Fruit fly (Drosophila melanogaster) whole organism, prepupa: ENCODE measurements around the gene Grp170.

Experiments used
- Blimp-1 ChIP-seq: fragments of 200-800 bp; sonication (Bioruptor generic); optimal IDR thresholded peaks from 3 replicates; lab custom pipeline; 2017; ENCODE audit warnings: missing biosample characterization, missing genetic modification characterization, mild to moderate bottlenecking, moderate library complexity, missing genetic modification reagents
- CG10631 ChIP-seq: fragments of 200-800 bp; sonication (Bioruptor generic); optimal IDR thresholded peaks from 2 replicates; lab custom pipeline; 2016; ENCODE audit warnings: missing biosample characterization, missing genetic modification characterization
- CG11902 ChIP-seq: fragments of 200-800 bp; sonication (Bioruptor generic); optimal IDR thresholded peaks from 3 replicates; lab custom pipeline; 2016; ENCODE audit warnings: missing biosample characterization, missing genetic modification characterization
- CG1621 ChIP-seq: fragments of 200-800 bp; sonication (Bioruptor generic); optimal IDR thresholded peaks from 3 replicates; lab custom pipeline; 2018; ENCODE audit warnings: missing biosample characterization, mild to moderate bottlenecking, missing genetic modification characterization
- CG31627 ChIP-seq: fragments of 200-800 bp; sonication (Bioruptor generic); optimal IDR thresholded peaks from 3 replicates; lab custom pipeline; 2016; ENCODE audit warnings: missing biosample characterization, missing genetic modification characterization
- CG32006 ChIP-seq: fragments of 200-800 bp; sonication (Bioruptor generic); optimal IDR thresholded peaks from 3 replicates; lab custom pipeline; 2017; ENCODE audit warnings: missing biosample characterization, mild to moderate bottlenecking, missing genetic modification characterization
- CG4318 ChIP-seq: fragments of 200-800 bp; sonication (Bioruptor generic); optimal IDR thresholded peaks from 3 replicates; lab custom pipeline; 2017; ENCODE audit warnings: missing biosample characterization, mild to moderate bottlenecking, missing genetic modification characterization
- CG6163 ChIP-seq: fragments of 200-800 bp; sonication (Bioruptor generic); IDR thresholded peaks from 3 replicates; pipeline ENCODE4 v1.3.6; 2022; ENCODE audit warnings: missing biosample characterization, missing genetic modification characterization
- CG6276 ChIP-seq: fragments of 200-800 bp; sonication (Bioruptor generic); optimal IDR thresholded peaks from 2 replicates; lab custom pipeline; 2017; ENCODE audit warnings: missing biosample characterization, mild to moderate bottlenecking, missing genetic modification characterization
- CG6808 ChIP-seq: fragments of 200-800 bp; sonication (Bioruptor generic); optimal IDR thresholded peaks from 3 replicates; lab custom pipeline; 2017; ENCODE audit warnings: missing biosample characterization, missing genetic modification characterization, mild to moderate bottlenecking, moderate library complexity, missing genetic modification reagents
- CG6854 ChIP-seq: fragments of 200-800 bp; sonication (Bioruptor generic); optimal IDR thresholded peaks from 2 replicates; lab custom pipeline; 2017; ENCODE audit warnings: missing biosample characterization, mild to moderate bottlenecking, missing genetic modification characterization
- CG8319 ChIP-seq: fragments of 200-800 bp; sonication (Bioruptor generic); optimal IDR thresholded peaks from 3 replicates; lab custom pipeline; 2016; ENCODE audit warnings: missing biosample characterization, missing genetic modification characterization
- CG8632 ChIP-seq: fragments of 200-800 bp; sonication (Bioruptor generic); optimal IDR thresholded peaks from 3 replicates; lab custom pipeline; 2016; ENCODE audit warnings: missing biosample characterization, missing genetic modification characterization
- CG9139 ChIP-seq: fragments of 200-800 bp; sonication (Bioruptor generic); optimal IDR thresholded peaks from 3 replicates; lab custom pipeline; 2017; ENCODE audit warnings: missing biosample characterization, mild to moderate bottlenecking, missing genetic modification characterization
- Eip75B ChIP-seq: fragments of 200-800 bp; sonication (Bioruptor generic); optimal IDR thresholded peaks from 3 replicates; lab custom pipeline; 2016; ENCODE audit warnings: missing biosample characterization, missing genetic modification characterization
- Eip78C ChIP-seq: fragments of 200-800 bp; sonication (Bioruptor generic); peaks from one replicate; lab custom pipeline; 2016; ENCODE audit warnings: missing biosample characterization, missing genetic modification characterization
- Eip93F ChIP-seq: fragments of 200-800 bp; sonication (Bioruptor generic); optimal IDR thresholded peaks from 2 replicates; lab custom pipeline; 2016; ENCODE audit warnings: missing biosample characterization, mild to moderate bottlenecking, missing genetic modification characterization
- Ets21C ChIP-seq: fragments of 200-800 bp; sonication (Bioruptor generic); optimal IDR thresholded peaks from 3 replicates; lab custom pipeline; 2016; ENCODE audit warnings: missing biosample characterization, missing genetic modification characterization
- Ets96B ChIP-seq: fragments of 200-800 bp; optimal IDR thresholded peaks from 2 replicates; lab custom pipeline; 2019; ENCODE audit warnings: missing biosample characterization, mild to moderate bottlenecking, missing genetic modification characterization, moderate library complexity
- Hr38 ChIP-seq: sonication (Bioruptor generic); optimal IDR thresholded peaks from 2 replicates; lab custom pipeline; 2016; ENCODE audit warnings: missing biosample characterization, missing genetic modification characterization
- Hr4 ChIP-seq: fragments of 200-800 bp; sonication (Bioruptor generic); optimal IDR thresholded peaks from 3 replicates; lab custom pipeline; 2016; ENCODE audit warnings: missing biosample characterization, missing genetic modification characterization
- Sox102F ChIP-seq: fragments of 200-800 bp; sonication (Bioruptor generic); optimal IDR thresholded peaks from 2 replicates; lab custom pipeline; 2016; ENCODE audit warnings: missing biosample characterization, mild to moderate bottlenecking, missing genetic modification characterization
- Sox14 ChIP-seq: fragments of 200-800 bp; sonication (Bioruptor generic); optimal IDR thresholded peaks from 3 replicates; lab custom pipeline; 2016; ENCODE audit warnings: missing biosample characterization, missing genetic modification characterization
- Sox15 ChIP-seq: fragments of 200-800 bp; sonication (Bioruptor generic); optimal IDR thresholded peaks from 3 replicates; lab custom pipeline; 2016; ENCODE audit warnings: missing biosample characterization, missing genetic modification characterization
- achi ChIP-seq: fragments of 200-800 bp; sonication (Bioruptor generic); optimal IDR thresholded peaks from 3 replicates; lab custom pipeline; 2016; ENCODE audit warnings: missing biosample characterization, missing genetic modification characterization
- cyc ChIP-seq: fragments of 200-800 bp; sonication (Bioruptor generic); optimal IDR thresholded peaks from 3 replicates; lab custom pipeline; 2016; ENCODE audit warnings: missing biosample characterization, missing genetic modification characterization
- dsx ChIP-seq: fragments of 200-800 bp; optimal IDR thresholded peaks from 3 replicates; lab custom pipeline; 2019; ENCODE audit warnings: missing biosample characterization, mild to moderate bottlenecking, missing genetic modification characterization, moderate library complexity; ENCODE audit not compliant: poor library complexity, severe bottlenecking
- fd59A ChIP-seq: fragments of 200-800 bp; sonication (Bioruptor generic); optimal IDR thresholded peaks from 2 replicates; lab custom pipeline; 2017; ENCODE audit warnings: missing biosample characterization, mild to moderate bottlenecking, missing genetic modification characterization, missing genetic modification reagents
- fd85E ChIP-seq: fragments of 200-800 bp; sonication (Bioruptor generic); optimal IDR thresholded peaks from 3 replicates; lab custom pipeline; 2016; ENCODE audit warnings: missing biosample characterization, missing genetic modification characterization
- fkh ChIP-seq: fragments of 200-800 bp; sonication (Bioruptor generic); optimal IDR thresholded peaks from 3 replicates; lab custom pipeline; 2017; ENCODE audit warnings: missing biosample characterization, mild to moderate bottlenecking, missing genetic modification characterization, moderate library complexity
- net ChIP-seq: fragments of 200-800 bp; sonication (Bioruptor generic); optimal IDR thresholded peaks from 3 replicates; lab custom pipeline; 2016; ENCODE audit warnings: missing biosample characterization, missing genetic modification characterization
- pdm3 ChIP-seq: fragments of 200-800 bp; sonication (Bioruptor generic); optimal IDR thresholded peaks from 3 replicates; lab custom pipeline; 2016; ENCODE audit warnings: missing biosample characterization, missing genetic modification characterization
- salr ChIP-seq, 2 experiments: fragments of 200-800 bp; sonication (Bioruptor generic); optimal IDR thresholded peaks; 3 replicates each; lab custom pipeline; 2016 to 2018; ENCODE audit warnings: missing biosample characterization in 2 of 2, missing genetic modification characterization in 2 of 2, mild to moderate bottlenecking in 1 of 2
- spab ChIP-seq: fragments of 200-800 bp; sonication (Bioruptor generic); optimal IDR thresholded peaks from 2 replicates; lab custom pipeline; 2017; ENCODE audit warnings: missing biosample characterization, mild to moderate bottlenecking, missing genetic modification characterization, missing genetic modification reagents
- ss ChIP-seq, 2 experiments: fragments of 200-800 bp; sonication (Bioruptor generic); optimal IDR thresholded peaks; 2 replicates in 1 of 2; 3 replicates in 1 of 2; lab custom pipeline; 2017 to 2018; ENCODE audit warnings: mild to moderate bottlenecking in 2 of 2, missing biosample characterization in 2 of 2, missing genetic modification characterization in 2 of 2, moderate library complexity in 1 of 2
- topi ChIP-seq: fragments of 200-800 bp; sonication (Bioruptor generic); optimal IDR thresholded peaks from 3 replicates; lab custom pipeline; 2016; ENCODE audit warnings: missing biosample characterization, missing genetic modification characterization
- vri ChIP-seq: fragments of 200-800 bp; sonication (Bioruptor generic); optimal IDR thresholded peaks from 3 replicates; lab custom pipeline; 2016; ENCODE audit warnings: missing biosample characterization, mild to moderate bottlenecking, missing genetic modification characterization

Gene Grp170

DNA sequence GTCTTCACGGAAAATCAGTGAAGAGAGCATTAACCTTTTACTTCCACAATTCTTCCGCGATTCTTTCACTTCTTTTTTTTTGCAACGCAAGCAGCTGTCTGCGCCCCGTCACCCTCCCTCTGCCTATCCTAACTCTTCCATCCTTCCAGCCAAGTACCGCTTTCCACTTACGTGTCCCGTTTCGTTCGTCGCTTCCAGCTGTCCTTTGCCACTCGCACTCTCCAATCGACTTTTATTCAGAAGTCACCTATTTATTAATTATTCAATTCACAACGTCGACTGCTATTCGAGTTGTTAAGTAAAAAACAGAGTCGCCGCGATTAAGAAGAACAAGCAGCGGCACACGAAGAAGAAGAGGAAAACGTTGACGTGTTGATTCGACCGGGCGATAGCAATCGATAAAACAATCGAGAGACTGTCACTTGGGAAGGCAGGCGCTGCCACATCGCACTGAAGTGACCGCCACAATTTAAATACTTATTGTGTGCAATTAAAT lies at the start of gene Grp170:
Gene Grp170 (minus strand): TSS at position 365 of the 496 bp plus-strand sequence.
- TF ChIP-seq CG1621 (tag; lab: Kevin White, UChicago) (no peak), dsx (GFP tag; lab: Kevin White, UChicago) (peak; percentile 16), salr (GFP tag; optimal IDR thresholded peaks at IDR 0.05; lab: Kevin White, UChicago) (no peak), CG8319 (GFP tag; lab: Kevin White, UChicago) (no peak), Eip75B (GFP tag; lab: Kevin White, UChicago) (no peak), Sox15 (GFP tag; lab: Kevin White, UChicago) (no peak), Sox14 (GFP tag; lab: Kevin White, UChicago) (peak; percentile 0), Sox102F (GFP tag; lab: Kevin White, UChicago) (no peak), CG6276 (GFP tag; lab: Kevin White, UChicago) (no peak), CG11902 (GFP tag; lab: Kevin White, UChicago) (no peak), net (GFP tag; lab: Kevin White, UChicago) (no peak), Eip93F (GFP tag; lab: Kevin White, UChicago) (no peak), cyc (GFP tag; lab: Kevin White, UChicago) (no peak), fkh (GFP tag; lab: Kevin White, UChicago) (peak; percentile 14), CG32006 (GFP tag; lab: Kevin White, UChicago) (no peak), vri (no peak), Hr4 (no peak), spab (GFP tag; lab: Kevin White, UChicago) (no peak), CG31627 (GFP tag; lab: Kevin White, UChicago) (no peak), fd85E (GFP tag; lab: Kevin White, UChicago) (no peak), CG6163 (no peak), CG9139 (GFP tag; lab: Kevin White, UChicago) (no peak), Blimp-1 (GFP tag; lab: Kevin White, UChicago) (no peak), CG8632 (GFP tag; lab: Kevin White, UChicago) (no peak), fd59A (no peak), pdm3 (GFP tag; lab: Kevin White, UChicago) (no peak), CG10631 (GFP tag; lab: Kevin White, UChicago) (no peak), ss (GFP tag; optimal IDR thresholded peaks at IDR 0.05; lab: Kevin White, UChicago) (peak in 1 of 2 experiments; percentile 46), Hr38 (GFP tag; lab: Kevin White, UChicago) (no peak), Eip78C (GFP tag; lab: Kevin White, UChicago) (peak; percentile 54), CG6808 (GFP tag; lab: Kevin White, UChicago) (peak; percentile 13), achi (GFP tag; lab: Kevin White, UChicago) (peak; percentile 99), topi (no peak), Ets21C (GFP tag; lab: Kevin White, UChicago) (no peak), Ets96B (no peak), CG6854 (GFP tag; lab: Kevin White, UChicago) (peak; percentile 16)
- TF ChIP-seq, all 60 proteins: peak for 8

DNA sequence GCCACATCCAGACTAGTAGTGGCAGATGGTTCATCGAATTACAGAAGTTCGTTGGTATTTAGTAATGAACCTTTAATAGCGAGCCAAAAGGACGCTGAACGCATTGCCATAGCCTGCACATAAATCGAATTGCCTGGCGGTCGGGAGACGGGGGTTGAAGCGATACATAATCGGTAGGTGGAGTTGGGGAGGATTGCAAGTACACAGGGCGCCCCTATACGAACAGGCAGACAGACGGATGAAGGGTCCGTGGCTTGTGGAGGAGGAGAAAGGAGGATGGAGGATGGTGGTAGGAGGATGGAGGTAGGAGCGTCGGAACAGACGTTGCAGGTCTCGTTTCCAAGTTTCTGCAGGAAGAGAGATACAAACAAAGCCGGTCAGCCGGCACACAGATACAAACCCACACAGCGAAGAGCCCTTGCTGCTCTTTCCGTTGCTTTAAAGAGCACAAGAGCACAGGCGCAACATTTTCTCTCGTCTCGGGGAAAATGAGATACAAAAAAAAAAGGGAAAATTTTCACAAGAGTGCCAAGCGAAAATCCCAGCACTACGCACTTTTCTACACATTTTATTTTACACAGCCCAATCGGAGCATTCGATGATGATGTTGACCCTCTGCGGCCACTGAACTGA lies 48.9 kb upstream of the Grp170 start:
- TF ChIP-seq CG1621 (tag; lab: Kevin White, UChicago) (no peak), CG8632 (GFP tag; lab: Kevin White, UChicago) (no peak), Eip78C (GFP tag; lab: Kevin White, UChicago) (peak; percentile 34), CG6163 (no peak), CG9139 (GFP tag; lab: Kevin White, UChicago) (peak; percentile 24), CG4318 (no peak), dsx (GFP tag; lab: Kevin White, UChicago) (peak; percentile 17), ss (GFP tag; optimal IDR thresholded peaks at IDR 0.05; lab: Kevin White, UChicago) (peak; percentile 41 to 57)
